Fruit fly (Drosophila melanogaster): Measurements from ENCODE around the gene mRpS6.

Gene mRpS6

dm6 chr3L:4367339-4367738 is 3.0 kb downstream of the mRpS6 start, which contains the start of gene CG11342 (continued):
- TF ChIP-seq CG3407 (GFP tag; optimal IDR thresholded peaks at IDR 0.05) (no peak), grn (GFP tag; optimal IDR thresholded peaks at IDR 0.05) (no peak), Xrp1 (GFP tag; IDR thresholded peaks at IDR 0.05) (no peak), CG2202 (tag; optimal IDR thresholded peaks at IDR 0.05) (no peak), toy (GFP tag; IDR thresholded peaks at IDR 0.05) (no peak), CG16779 (GFP tag; IDR thresholded peaks at IDR 0.05) (no peak), eve (GFP tag; optimal IDR thresholded peaks at IDR 0.05) (no peak), slou (GFP tag; optimal IDR thresholded peaks at IDR 0.05) (no peak), Camta (GFP tag; optimal IDR thresholded peaks at IDR 0.05) (no peak), MBD-R2 (GFP tag; IDR thresholded peaks at IDR 0.05) (peak; percentile 47), gfzf (GFP tag; optimal IDR thresholded peaks at IDR 0.05) (peak; percentile 19), CG4424 (GFP tag; optimal IDR thresholded peaks at IDR 0.05) (no peak), NK7.1 (GFP tag; optimal IDR thresholded peaks at IDR 0.05) (no peak), MESR4 (GFP tag; optimal IDR thresholded peaks at IDR 0.05) (peak; percentile 24), CG13894 (tag; optimal IDR thresholded peaks at IDR 0.05) (no peak), lilli (GFP tag; optimal IDR thresholded peaks at IDR 0.05) (peak; percentile 15), CG33557 (GFP tag; optimal IDR thresholded peaks at IDR 0.05) (no peak), Fer3 (tag; optimal IDR thresholded peaks at IDR 0.05) (no peak), CG11085 (GFP tag; IDR thresholded peaks at IDR 0.05) (no peak), CG15073 (GFP tag; optimal IDR thresholded peaks at IDR 0.05) (no peak), tll (GFP tag; optimal IDR thresholded peaks at IDR 0.05) (no peak), btn (GFP tag; optimal IDR thresholded peaks at IDR 0.05) (no peak), CG6254 (GFP tag; optimal IDR thresholded peaks at IDR 0.05) (no peak), CG8944 (GFP tag; optimal IDR thresholded peaks at IDR 0.05) (no peak), inv (GFP tag; IDR thresholded peaks at IDR 0.05; ENCODE audit: partially characterized antibody) (peak; percentile 64; the same call in 1 of the 2 replicates), CG6791 (GFP tag; IDR thresholded peaks at IDR 0.05; ENCODE audit: partially characterized antibody) (peak; percentile 78), ftz-f1 (GFP tag; optimal IDR thresholded peaks at IDR 0.05) (no peak), Dp (GFP tag; optimal IDR thresholded peaks at IDR 0.05) (peak; percentile 89), CG7963 (GFP tag; IDR thresholded peaks at IDR 0.05; ENCODE audit: partially characterized antibody) (peak; percentile 63; the same call in 1 of the 3 replicates), CG13424 (tag; optimal IDR thresholded peaks at IDR 0.05) (no peak), CG17361 (GFP tag; IDR thresholded peaks at IDR 0.05) (no peak), wek (GFP tag; optimal IDR thresholded peaks at IDR 0.05) (no peak), Ptx1 (GFP tag; IDR thresholded peaks at IDR 0.05) (no peak)

DNA sequence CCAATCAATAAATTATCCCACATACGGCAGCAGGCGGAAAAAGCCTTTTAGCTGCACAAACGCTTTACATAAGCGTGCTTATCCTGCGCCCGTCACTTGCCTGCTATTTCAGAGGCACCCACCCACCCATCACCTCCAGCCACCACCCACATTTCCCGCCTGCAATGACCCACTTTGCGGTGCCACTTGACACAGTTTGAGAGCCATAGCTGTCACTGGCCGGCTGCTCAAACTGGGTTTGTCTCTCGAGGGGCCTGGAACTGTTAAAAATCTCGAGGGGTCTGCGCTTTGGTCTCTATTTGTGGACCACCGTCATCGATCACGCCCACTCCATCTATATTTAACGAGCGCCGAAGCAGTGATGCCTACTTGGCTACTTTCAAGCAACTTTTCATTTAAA is 7.6 kb downstream of the mRpS6 start:
- TF ChIP-seq Xrp1 (GFP tag; IDR thresholded peaks at IDR 0.05) (0 out of 2 replicates have a peak, but pooled peaks have one; percentile 7), CG4360 (GFP tag; IDR thresholded peaks at IDR 0.05) (no peak), vvl (GFP tag; IDR thresholded peaks at IDR 0.05) (no peak), CG14014 (GFP tag; IDR thresholded peaks at IDR 0.05) (no peak), ken (GFP tag; IDR thresholded peaks at IDR 0.05) (0 out of 3 replicates have a peak, but pooled peaks have one; percentile 11), sisA (GFP tag; IDR thresholded peaks at IDR 0.05) (no peak), mam (GFP tag; optimal IDR thresholded peaks at IDR 0.05) (no peak), CG30403 (GFP tag; optimal IDR thresholded peaks at IDR 0.05) (no peak), cad (GFP tag; optimal IDR thresholded peaks at IDR 0.05) (peak; percentile 79), Antp (GFP tag; optimal IDR thresholded peaks at IDR 0.05) (no peak), sr (GFP tag; IDR thresholded peaks at IDR 0.05) (peak; percentile 44; the same call in 1 of the 3 replicates), knrl (GFP tag; IDR thresholded peaks at IDR 0.05; ENCODE audit: partially characterized antibody) (0 out of 3 replicates have a peak, but pooled peaks have one; percentile 9), CG6654 (GFP tag; optimal IDR thresholded peaks at IDR 0.05) (peak; percentile 96), ro (GFP tag; IDR thresholded peaks at IDR 0.05) (no peak), sd (tag; optimal IDR thresholded peaks at IDR 0.05) (no peak), CG6791 (GFP tag; IDR thresholded peaks at IDR 0.05; ENCODE audit: partially characterized antibody) (no peak), amos (GFP tag; IDR thresholded peaks at IDR 0.05; ENCODE audit: partially characterized antibody) (0 out of 2 replicates have a peak, but pooled peaks have one; percentile 15), bowl (GFP tag; IDR thresholded peaks at IDR 0.05) (no peak), CG16813 (GFP tag; IDR thresholded peaks at IDR 0.05; ENCODE audit: partially characterized antibody) (0 out of 3 replicates have a peak, but pooled peaks have one; percentile 10), CG9609 (GFP tag; optimal IDR thresholded peaks at IDR 0.05) (no peak), cas (GFP tag; IDR thresholded peaks at IDR 0.05) (no peak)
